Fruit fly (Drosophila melanogaster) whole organism, embryonic: ENCODE results near the gene mld.
A peak's percentile ranks its signal among the peaks of the same experiment; 100 is the strongest.

ENCODE experiments used
- Adf1 ChIP-seq: fragments of 200-800 bp; sonication (Bioruptor generic); IDR thresholded peaks from 2 replicates; pipeline ENCODE4 v1.3.6; 2022; ENCODE audit warnings: missing biosample characterization, missing genetic modification characterization
- Antp ChIP-seq: fragments of 200-800 bp; sonication (Bioruptor generic); optimal IDR thresholded peaks from 3 replicates; lab custom pipeline; 2016; ENCODE audit warnings: missing biosample characterization, missing genetic modification characterization
- B-H1 ChIP-seq: fragments of 200-800 bp; sonication (Bioruptor generic); IDR thresholded peaks from 3 replicates; pipeline ENCODE4 v1.3.6; 2022; ENCODE audit warnings: missing biosample characterization, missing genetic modification characterization
- CG10147 ChIP-seq: fragments of 200-800 bp; sonication (Bioruptor generic); optimal IDR thresholded peaks from 2 replicates; lab custom pipeline; 2019; ENCODE audit warnings: missing biosample characterization, mild to moderate bottlenecking, missing genetic modification characterization, moderate library complexity
- CG1233 ChIP-seq: fragments of 200-800 bp; sonication (Bioruptor generic); optimal IDR thresholded peaks from 4 replicates; lab custom pipeline; 2018; ENCODE audit warnings: missing biosample characterization, mild to moderate bottlenecking, missing genetic modification characterization
- CG17359 ChIP-seq: fragments of 200-800 bp; sonication (Bioruptor generic); optimal IDR thresholded peaks from 3 replicates; lab custom pipeline; 2018; ENCODE audit warnings: missing biosample characterization, mild to moderate bottlenecking, missing genetic modification characterization, moderate library complexity
- CG17568 ChIP-seq: fragments of 200-800 bp; sonication (Bioruptor generic); optimal IDR thresholded peaks from 2 replicates; lab custom pipeline; 2018; ENCODE audit warnings: missing biosample characterization, mild to moderate bottlenecking, missing genetic modification characterization, moderate library complexity
- CG18262 ChIP-seq: fragments of 200-800 bp; optimal IDR thresholded peaks from 3 replicates; lab custom pipeline; 2019; ENCODE audit warnings: missing biosample characterization, mild to moderate bottlenecking, missing genetic modification characterization, moderate library complexity
- CG2199 ChIP-seq: fragments of 200-800 bp; sonication (Bioruptor generic); IDR thresholded peaks from 3 replicates; pipeline ENCODE4 v1.3.6; 2022; ENCODE audit warnings: missing biosample characterization, missing genetic modification characterization
- CG2202 ChIP-seq: fragments of 200-800 bp; sonication (Bioruptor generic); optimal IDR thresholded peaks from 2 replicates; lab custom pipeline; 2018; ENCODE audit warnings: missing biosample characterization, mild to moderate bottlenecking, missing genetic modification characterization
- CG2875 ChIP-seq: fragments of 200-800 bp; sonication (Bioruptor generic); optimal IDR thresholded peaks from 2 replicates; lab custom pipeline; 2017; ENCODE audit warnings: missing biosample characterization, mild to moderate bottlenecking, missing genetic modification characterization, missing genetic modification reagents
- CG3065 ChIP-seq: fragments of 200-800 bp; sonication (Bioruptor generic); optimal IDR thresholded peaks from 2 replicates; lab custom pipeline; 2016; ENCODE audit warnings: missing biosample characterization, missing genetic modification characterization
- CG3847 ChIP-seq: fragments of 200-800 bp; sonication (Bioruptor generic); IDR thresholded peaks from 2 replicates; pipeline ENCODE4 v1.3.6; 2022; ENCODE audit warnings: missing biosample characterization, missing genetic modification characterization
- CG4730 ChIP-seq: fragments of 200-800 bp; sonication (Bioruptor generic); IDR thresholded peaks from 2 replicates; pipeline ENCODE4 v1.3.6; 2022; ENCODE audit warnings: missing biosample characterization, missing genetic modification characterization
- CTCF ChIP-seq: fragments of 200-800 bp; sonication (Bioruptor generic); optimal IDR thresholded peaks from 2 replicates; lab custom pipeline; 2017; ENCODE audit warnings: missing biosample characterization, mild to moderate bottlenecking, missing genetic modification characterization, moderate library complexity
- Camta ChIP-seq: fragments of 200-800 bp; sonication (Bioruptor generic); optimal IDR thresholded peaks from 2 replicates; lab custom pipeline; 2016; ENCODE audit warnings: missing biosample characterization, missing genetic modification characterization
- CoRest ChIP-seq: fragments of 200-800 bp; sonication (Bioruptor generic); optimal IDR thresholded peaks from 3 replicates; lab custom pipeline; 2018; ENCODE audit warnings: missing biosample characterization, mild to moderate bottlenecking, missing genetic modification characterization, moderate library complexity
- D19B ChIP-seq: fragments of 200-800 bp; sonication (Bioruptor generic); optimal IDR thresholded peaks from 2 replicates; lab custom pipeline; 2017; ENCODE audit warnings: missing biosample characterization, mild to moderate bottlenecking, missing genetic modification characterization
- Dbx ChIP-seq: fragments of 200-800 bp; sonication (Bioruptor generic); IDR thresholded peaks from 3 replicates; pipeline ENCODE4 v1.3.6; 2022; ENCODE audit warnings: missing biosample characterization, missing genetic modification characterization
- Fer1 ChIP-seq: fragments of 200-800 bp; sonication (Bioruptor generic); optimal IDR thresholded peaks from 2 replicates; lab custom pipeline; 2017; ENCODE audit warnings: missing biosample characterization, mild to moderate bottlenecking, missing genetic modification characterization
- HLH54F ChIP-seq: fragments of 200-800 bp; sonication (Bioruptor generic); optimal IDR thresholded peaks from 3 replicates; lab custom pipeline; 2016; ENCODE audit warnings: missing biosample characterization, missing genetic modification characterization
- Lhr ChIP-seq: fragments of 200-800 bp; sonication (Bioruptor generic); optimal IDR thresholded peaks from 3 replicates; lab custom pipeline; 2017; ENCODE audit warnings: mild to moderate bottlenecking, missing biosample characterization, missing genetic modification reagents, missing genetic modification characterization
- Mad ChIP-seq: fragments of 200-800 bp; sonication (Bioruptor generic); optimal IDR thresholded peaks from 2 replicates; lab custom pipeline; 2016; ENCODE audit warnings: missing biosample characterization, missing genetic modification characterization
- Med ChIP-seq: fragments of 200-800 bp; sonication (Bioruptor generic); peaks from one replicate; lab custom pipeline; 2016; ENCODE audit warnings: missing biosample characterization, missing genetic modification characterization, mild to moderate bottlenecking, inconsistent platforms, moderate library complexity
- Meics ChIP-seq: fragments of 200-800 bp; sonication (Bioruptor generic); optimal IDR thresholded peaks from 2 replicates; lab custom pipeline; 2017; ENCODE audit warnings: missing biosample characterization, mild to moderate bottlenecking, missing genetic modification characterization
- Mes4 ChIP-seq: fragments of 200-800 bp; sonication (Bioruptor generic); optimal IDR thresholded peaks from 2 replicates; lab custom pipeline; 2016; ENCODE audit warnings: missing biosample characterization, missing genetic modification characterization
- Optix ChIP-seq: fragments of 200-800 bp; sonication (Bioruptor generic); IDR thresholded peaks from 3 replicates; pipeline ENCODE4 v1.3.6; 2022; ENCODE audit warnings: missing biosample characterization, missing genetic modification characterization
- Pdp1 ChIP-seq, 2 experiments: fragments of 200-800 bp; sonication (Bioruptor generic); optimal IDR thresholded peaks; 3 replicates each; lab custom pipeline; 2016; ENCODE audit warnings: missing biosample characterization in 2 of 2, missing genetic modification characterization in 2 of 2, mild to moderate bottlenecking in 1 of 2, moderate library complexity in 1 of 2
- Spps ChIP-seq: fragments of 200-800 bp; sonication (Bioruptor generic); optimal IDR thresholded peaks from 2 replicates; lab custom pipeline; 2018; ENCODE audit warnings: missing biosample characterization, mild to moderate bottlenecking, missing genetic modification characterization
- TFAM ChIP-seq: fragments of 200-800 bp; sonication (Bioruptor generic); optimal IDR thresholded peaks from 2 replicates; lab custom pipeline; 2017; ENCODE audit warnings: missing biosample characterization, missing genetic modification characterization, inconsistent platforms
- croc ChIP-seq: fragments of 200-800 bp; sonication (Bioruptor generic); conservative IDR thresholded peaks from 3 replicates; pipeline ENCODE4 v1.3.6; 2022; ENCODE audit warnings: missing biosample characterization, missing genetic modification characterization
- cwo ChIP-seq: fragments of 200-800 bp; sonication (Bioruptor generic); optimal IDR thresholded peaks from 3 replicates; lab custom pipeline; 2017; ENCODE audit warnings: missing biosample characterization, missing genetic modification characterization, mild to moderate bottlenecking, moderate library complexity, missing genetic modification reagents
- dimm ChIP-seq: fragments of 200-800 bp; sonication (Bioruptor generic); IDR thresholded peaks from 2 replicates; pipeline ENCODE4 v1.3.6; 2022; ENCODE audit warnings: missing biosample characterization, missing genetic modification characterization
- en ChIP-seq: fragments of 200-800 bp; sonication (Bioruptor generic); optimal IDR thresholded peaks from 2 replicates; lab custom pipeline; 2016; ENCODE audit warnings: missing biosample characterization, missing genetic modification characterization
- fd3F ChIP-seq: fragments of 200-800 bp; sonication (Bioruptor generic); optimal IDR thresholded peaks from 2 replicates; lab custom pipeline; 2018; ENCODE audit warnings: missing biosample characterization, mild to moderate bottlenecking, missing genetic modification characterization, moderate library complexity
- ftz-f1 ChIP-seq: fragments of 200-800 bp; sonication (Bioruptor generic); optimal IDR thresholded peaks from 2 replicates; lab custom pipeline; 2016; ENCODE audit warnings: missing biosample characterization, missing genetic modification characterization
- fu2 ChIP-seq: fragments of 200-800 bp; sonication (Bioruptor generic); optimal IDR thresholded peaks from 2 replicates; lab custom pipeline; 2016; ENCODE audit warnings: missing biosample characterization, missing genetic modification characterization
- gsb ChIP-seq: fragments of 200-800 bp; sonication (Bioruptor generic); IDR thresholded peaks from 2 replicates; pipeline ENCODE4 v1.3.6; 2022; ENCODE audit warnings: missing biosample characterization, missing genetic modification characterization
- hbn ChIP-seq: fragments of 200-800 bp; sonication (Bioruptor generic); IDR thresholded peaks from 2 replicates; pipeline ENCODE4 v1.3.6; 2022; ENCODE audit warnings: missing biosample characterization, missing genetic modification characterization; ENCODE audit not compliant: partially characterized antibody
- jing ChIP-seq: fragments of 200-800 bp; sonication (Bioruptor generic); optimal IDR thresholded peaks from 2 replicates; lab custom pipeline; 2018; ENCODE audit warnings: missing biosample characterization, mild to moderate bottlenecking, missing genetic modification characterization
- knrl ChIP-seq: fragments of 200-800 bp; sonication (Bioruptor generic); IDR thresholded peaks from 3 replicates; pipeline ENCODE4 v1.3.6; 2022; ENCODE audit warnings: missing biosample characterization, missing genetic modification characterization; ENCODE audit not compliant: partially characterized antibody
- lola ChIP-seq, 3 experiments: fragments of >200 bp in 2 of 3; fragments of 200-800 bp in 1 of 3; sonication (Bioruptor generic) in 1 of 3; optimal IDR thresholded peaks; 2 replicates each; lab custom pipeline; 2017 to 2019; ENCODE audit warnings: missing biosample characterization in 3 of 3, missing genetic modification characterization in 3 of 3, mild to moderate bottlenecking in 1 of 3, moderate library complexity in 1 of 3
- nom ChIP-seq: fragments of 200-800 bp; sonication (Bioruptor generic); optimal IDR thresholded peaks from 2 replicates; lab custom pipeline; 2017; ENCODE audit warnings: missing biosample characterization, missing genetic modification characterization, mild to moderate bottlenecking, moderate library complexity, missing genetic modification reagents
- pros ChIP-seq: fragments of 200-800 bp; sonication (Bioruptor generic); optimal IDR thresholded peaks from 3 replicates; lab custom pipeline; 2019; ENCODE audit warnings: missing biosample characterization, mild to moderate bottlenecking, missing genetic modification characterization, moderate library complexity
- salm ChIP-seq: fragments of 200-800 bp; sonication (Bioruptor generic); optimal IDR thresholded peaks from 2 replicates; lab custom pipeline; 2018; ENCODE audit warnings: missing biosample characterization, mild to moderate bottlenecking, missing genetic modification characterization
- sens ChIP-seq: fragments of 200-800 bp; sonication (Bioruptor generic); peaks from one replicate; lab custom pipeline; 2016; ENCODE audit warnings: missing biosample characterization, missing genetic modification characterization
- seq ChIP-seq: fragments of 200-800 bp; sonication (Bioruptor generic); IDR thresholded peaks from 2 replicates; pipeline ENCODE4 v1.3.6; 2022; ENCODE audit warnings: missing biosample characterization, missing genetic modification characterization
- slbo ChIP-seq: fragments of 200-800 bp; sonication (Bioruptor generic); IDR thresholded peaks from 2 replicates; pipeline ENCODE4 v1.3.6; 2022; ENCODE audit warnings: missing biosample characterization, missing genetic modification characterization
- sqz ChIP-seq: fragments of 200-800 bp; sonication (Bioruptor generic); optimal IDR thresholded peaks from 3 replicates; lab custom pipeline; 2018; ENCODE audit warnings: missing biosample characterization, mild to moderate bottlenecking, missing genetic modification characterization
- tap ChIP-seq: fragments of 200-800 bp; optimal IDR thresholded peaks from 3 replicates; lab custom pipeline; 2019; ENCODE audit warnings: missing biosample characterization, mild to moderate bottlenecking, missing genetic modification characterization, moderate library complexity
- tio ChIP-seq: fragments of 200-800 bp; sonication (Bioruptor generic); optimal IDR thresholded peaks from 2 replicates; lab custom pipeline; 2017; ENCODE audit warnings: missing biosample characterization, missing genetic modification characterization, inconsistent platforms
- wdn ChIP-seq: fragments of 200-800 bp; sonication (Bioruptor generic); IDR thresholded peaks from 2 replicates; pipeline ENCODE4 v1.3.6; 2022; ENCODE audit warnings: missing biosample characterization, missing genetic modification characterization

mld gene

DNA sequence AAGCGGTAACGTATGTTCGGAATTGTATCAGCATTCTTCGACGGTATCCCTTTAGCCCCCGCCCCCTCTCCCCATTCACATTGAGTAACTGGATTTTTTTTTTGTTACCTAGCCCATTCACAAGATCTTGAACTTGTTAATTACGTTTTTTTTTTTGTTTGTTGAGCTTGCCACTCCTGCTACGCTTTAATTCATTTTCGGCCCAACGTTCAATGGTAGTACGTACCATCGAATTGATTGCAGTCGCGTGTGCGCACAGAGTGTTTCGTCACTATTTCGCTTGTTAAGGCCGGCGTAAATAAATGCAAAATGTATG is 29.2 kb downstream of the mld start:
- TF ChIP-seq Adf1 (GFP tag; lab: Robert Waterston, UW) (no peak), Meics (peak; percentile 55), dimm (no peak), CTCF (no peak), hbn (GFP tag; lab: Robert Waterston, UW) (no peak), Antp (no peak), nom (no peak), Pdp1 (GFP tag; optimal IDR thresholded peaks at IDR 0.05; lab: Kevin White, UChicago) (no peak), lola (GFP tag; optimal IDR thresholded peaks at IDR 0.05; lab: Kevin White, UChicago) (no peak), CoRest (tag; lab: Kevin White, UChicago) (no peak), salm (tag; lab: Kevin White, UChicago) (no peak), ftz-f1 (GFP tag; lab: Kevin White, UChicago) (no peak), sqz (peak; percentile 70), CG1233 (GFP tag; lab: Kevin White, UChicago) (no peak), B-H1 (GFP tag; lab: Robert Waterston, UW) (no peak)

DNA sequence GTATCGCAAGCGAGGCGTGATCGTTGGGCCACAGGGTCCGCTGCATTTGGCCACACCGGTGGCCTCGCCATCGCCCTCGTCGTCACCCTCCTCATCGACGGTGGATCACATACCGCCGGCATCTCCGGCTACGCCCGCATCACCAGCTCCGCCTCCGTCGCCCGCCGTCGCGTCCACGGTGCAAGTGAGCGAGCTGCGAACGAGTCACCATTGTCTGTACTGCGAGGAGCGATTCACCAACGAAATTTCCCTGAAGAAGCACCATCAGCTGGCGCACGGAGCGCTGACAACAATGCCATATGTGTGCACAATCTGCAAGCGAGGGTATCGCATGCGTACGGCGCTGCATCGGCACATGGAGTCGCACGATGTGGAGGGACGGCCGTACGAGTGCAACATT is 35.1 kb downstream of the mld start:
- TF ChIP-seq sens (GFP tag; lab: Kevin White, UChicago) (peak; percentile 33), pros (GFP tag; lab: Kevin White, UChicago) (no peak), HLH54F (GFP tag; lab: Kevin White, UChicago) (no peak), CG3847 (no peak), D19B (GFP tag; lab: Kevin White, UChicago) (no peak), Camta (GFP tag; lab: Kevin White, UChicago) (no peak), Dbx (GFP tag; lab: Robert Waterston, UW) (no peak), en (GFP tag; lab: Kevin White, UChicago) (no peak), knrl (GFP tag; lab: Robert Waterston, UW) (0 out of 3 replicates have a peak, but pooled peaks have one; percentile 15), CG18262 (tag; lab: Kevin White, UChicago) (no peak), CG3065 (GFP tag; lab: Kevin White, UChicago) (no peak), Med (GFP tag; lab: Kevin White, UChicago) (peak; percentile 53), tio (no peak), slbo (no peak), CG17359 (tag; lab: Kevin White, UChicago) (no peak), Lhr (GFP tag; lab: Kevin White, UChicago) (no peak), croc (GFP tag; lab: Robert Waterston, UW) (no peak), B-H1 (GFP tag; lab: Robert Waterston, UW) (no peak), jing (GFP tag; lab: Kevin White, UChicago) (no peak), CG17568 (no peak), CG2202 (tag; lab: Kevin White, UChicago) (no peak), gsb (GFP tag; lab: Robert Waterston, UW) (no peak), CG2875 (GFP tag; lab: Kevin White, UChicago) (no peak), Spps (tag; lab: Kevin White, UChicago) (no peak), wdn (GFP tag; lab: Robert Waterston, UW) (no peak), Optix (no peak), fd3F (GFP tag; lab: Kevin White, UChicago) (no peak), CG4730 (GFP tag; lab: Robert Waterston, UW) (no peak), Mad (GFP tag; lab: Kevin White, UChicago) (no peak), tap (tag; lab: Kevin White, UChicago) (no peak), Fer1 (GFP tag; lab: Kevin White, UChicago) (no peak), TFAM (GFP tag; lab: Kevin White, UChicago) (no peak), CG10147 (GFP tag; lab: Kevin White, UChicago) (no peak), cwo (GFP tag; lab: Kevin White, UChicago) (no peak), fu2 (GFP tag; lab: Kevin White, UChicago) (no peak), CG2199 (GFP tag; lab: Robert Waterston, UW) (peak; percentile 44; the same call in 1 of the 3 replicates), Mes4 (GFP tag; lab: Kevin White, UChicago) (no peak), seq (0 out of 2 replicates have a peak, but pooled peaks have one; percentile 10)
